Fruit fly (Drosophila melanogaster) whole organism, prepupa: ENCODE results near the gene Ddc.

ENCODE experiments used
- CG11294 ChIP-seq: fragments of 200-800 bp; sonication (Bioruptor generic); IDR thresholded peaks from 2 replicates; pipeline ENCODE4 v1.3.6; 2022; ENCODE audit warnings: missing biosample characterization, missing genetic modification characterization
- CG6163 ChIP-seq: fragments of 200-800 bp; sonication (Bioruptor generic); IDR thresholded peaks from 3 replicates; pipeline ENCODE4 v1.3.6; 2022; ENCODE audit warnings: missing biosample characterization, missing genetic modification characterization
- Eip75B ChIP-seq: fragments of 200-800 bp; sonication (Bioruptor generic); optimal IDR thresholded peaks from 3 replicates; lab custom pipeline; 2016; ENCODE audit warnings: missing biosample characterization, missing genetic modification characterization
- OdsH ChIP-seq: fragments of 200-800 bp; sonication (Bioruptor generic); optimal IDR thresholded peaks from 3 replicates; lab custom pipeline; 2016; ENCODE audit warnings: missing biosample characterization, missing genetic modification characterization
- Smox ChIP-seq: fragments of 200-800 bp; sonication (Bioruptor generic); optimal IDR thresholded peaks from 3 replicates; lab custom pipeline; 2016; ENCODE audit warnings: missing biosample characterization, missing genetic modification characterization
- pdm3 ChIP-seq: fragments of 200-800 bp; sonication (Bioruptor generic); optimal IDR thresholded peaks from 3 replicates; lab custom pipeline; 2016; ENCODE audit warnings: missing biosample characterization, missing genetic modification characterization
- spab ChIP-seq: fragments of 200-800 bp; sonication (Bioruptor generic); optimal IDR thresholded peaks from 2 replicates; lab custom pipeline; 2017; ENCODE audit warnings: missing biosample characterization, mild to moderate bottlenecking, missing genetic modification characterization, missing genetic modification reagents
- topi ChIP-seq: fragments of 200-800 bp; sonication (Bioruptor generic); optimal IDR thresholded peaks from 3 replicates; lab custom pipeline; 2016; ENCODE audit warnings: missing biosample characterization, missing genetic modification characterization

DNA sequence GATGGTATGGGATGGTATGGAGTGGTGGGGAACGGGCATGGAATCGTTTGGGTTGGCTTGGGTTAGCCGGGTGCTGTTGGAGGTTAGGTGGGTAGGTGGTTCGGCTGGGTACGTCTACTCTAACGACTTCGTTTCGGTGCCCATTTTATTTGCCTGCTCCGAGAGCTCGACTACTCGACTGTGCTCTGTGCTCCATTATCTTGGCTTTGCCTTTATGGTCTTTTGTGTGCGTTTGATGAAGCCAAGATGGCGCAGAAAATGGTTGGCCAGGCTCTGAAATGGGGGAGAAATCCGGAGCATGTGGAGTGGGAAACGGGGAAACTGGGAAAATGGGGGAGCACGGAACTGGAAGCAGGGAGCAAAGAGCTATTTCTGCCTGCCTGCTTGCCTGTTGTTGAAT lies 26.2 kb downstream of the Ddc start:
- TF ChIP-seq OdsH (GFP tag; lab: Kevin White, UChicago) (no peak), Eip75B (no peak), CG11294 (GFP tag; lab: Robert Waterston, UW) (no peak), Smox (GFP tag; lab: Kevin White, UChicago) (no peak), pdm3 (GFP tag; lab: Kevin White, UChicago) (no peak), CG6163 (GFP tag; lab: Robert Waterston, UW) (no peak), topi (no peak), spab (GFP tag; lab: Kevin White, UChicago) (no peak)
